Worm (Caenorhabditis elegans) whole organism, L1 larva: Measurements from ENCODE around the gene sru-9.

Source experiments
- C04F5.9 ChIP-seq: sonication (generic microtip); optimal IDR thresholded peaks from 2 replicates; lab custom pipeline; 2016; ENCODE audit warnings: missing genetic modification characterization, missing compliant biosample characterization
- C16A3.4 ChIP-seq: fragments of 150-350 bp; optimal IDR thresholded peaks from 2 replicates; lab custom pipeline; 2014; ENCODE audit warnings: missing biosample characterization, missing genetic modification characterization
- C34B4.2 ChIP-seq: sonication (generic microtip); optimal IDR thresholded peaks from 2 replicates; lab custom pipeline; 2017; ENCODE audit warnings: mild to moderate bottlenecking, missing genetic modification characterization, missing compliant biosample characterization
- F16B12.6 ChIP-seq: fragments of 150-350 bp; optimal IDR thresholded peaks from 2 replicates; lab custom pipeline; 2014; ENCODE audit warnings: missing biosample characterization, missing genetic modification characterization
- aly-2 ChIP-seq: fragments of 150-350 bp; optimal IDR thresholded peaks from 2 replicates; lab custom pipeline; 2014; ENCODE audit warnings: missing biosample characterization, missing genetic modification characterization
- blmp-1 ChIP-seq: fragments of 150-350 bp; optimal IDR thresholded peaks from 2 replicates; lab custom pipeline; 2014; ENCODE audit warnings: missing biosample characterization, missing genetic modification characterization
- ceh-8 ChIP-seq: fragments of 200-800 bp; sonication (Bioruptor generic); optimal IDR thresholded peaks from 2 replicates; lab custom pipeline; 2018; ENCODE audit warnings: mild to moderate bottlenecking, missing genetic modification characterization, moderate library complexity, missing compliant biosample characterization
- ceh-82 ChIP-seq, 3 experiments: fragments of 150-350 bp in 1 of 3; sonication (generic microtip) in 2 of 3; optimal IDR thresholded peaks; 2 replicates each; lab custom pipeline; 2014 to 2017; ENCODE audit warnings: missing biosample characterization in 3 of 3, missing genetic modification characterization in 3 of 3
- ceh-88 ChIP-seq: fragments of 200-800 bp; sonication (Bioruptor generic); IDR thresholded peaks from 2 replicates; pipeline ENCODE4 v1.3.6; 2022; ENCODE audit warnings: missing genetic modification characterization, missing compliant biosample characterization
- ceh-90 ChIP-seq: sonication (generic microtip); optimal IDR thresholded peaks from 2 replicates; lab custom pipeline; 2016; ENCODE audit warnings: missing genetic modification characterization, missing compliant biosample characterization
- egl-13 ChIP-seq: sonication (generic microtip); optimal IDR thresholded peaks from 2 replicates; lab custom pipeline; 2016; ENCODE audit warnings: missing genotype, missing genetic modification reagents, missing genetic modification characterization, missing compliant biosample characterization
- egl-27 ChIP-seq, 2 experiments: fragments of 150-350 bp in 1 of 2; sonication (generic microtip); optimal IDR thresholded peaks; 3 replicates each; lab custom pipeline; 2017 to 2018; ENCODE audit warnings: missing biosample characterization in 2 of 2, missing genetic modification characterization in 2 of 2, missing genetic modification reagents in 2 of 2
- elt-3 ChIP-seq, 6 experiments: fragments of 150-350 bp in 1 of 6; sonication (generic microtip); optimal IDR thresholded peaks; 2 replicates each; lab custom pipeline; 2017 to 2018; ENCODE audit warnings: missing biosample characterization in 6 of 6, missing genetic modification characterization in 6 of 6, inconsistent platforms in 1 of 6
- fkh-4 ChIP-seq: sonication (generic microtip); optimal IDR thresholded peaks from 2 replicates; lab custom pipeline; 2016; ENCODE audit warnings: missing compliant biosample characterization, missing genetic modification characterization, borderline replicate concordance
- fkh-8 ChIP-seq: sonication (generic microtip); optimal IDR thresholded peaks from 2 replicates; lab custom pipeline; 2016; ENCODE audit warnings: mild to moderate bottlenecking, missing genetic modification characterization, missing compliant biosample characterization
- fos-1 ChIP-seq: fragments of 150-350 bp; optimal IDR thresholded peaks from 2 replicates; lab custom pipeline; 2014; ENCODE audit warnings: missing biosample characterization, missing genetic modification characterization
- hlh-4 ChIP-seq: sonication (generic microtip); optimal IDR thresholded peaks from 2 replicates; lab custom pipeline; 2016; ENCODE audit warnings: mild to moderate bottlenecking, missing genetic modification characterization, missing compliant biosample characterization
- hpl-2 ChIP-seq: fragments of 150-350 bp; optimal IDR thresholded peaks from 2 replicates; lab custom pipeline; 2014; ENCODE audit warnings: missing biosample characterization, missing genetic modification reagents, missing genetic modification characterization
- isw-1 ChIP-seq: fragments of 200-800 bp; sonication (Bioruptor generic); IDR thresholded peaks from 2 replicates; pipeline ENCODE4 v1.3.6; 2022; ENCODE audit warnings: missing genetic modification characterization, missing compliant biosample characterization
- jun-1 ChIP-seq: fragments of 150-350 bp; optimal IDR thresholded peaks from 2 replicates; lab custom pipeline; 2014; ENCODE audit warnings: missing biosample characterization, missing genetic modification reagents, missing genetic modification characterization
- lin-39 ChIP-seq: fragments of 150-350 bp; optimal IDR thresholded peaks from 2 replicates; lab custom pipeline; 2014; ENCODE audit warnings: missing biosample characterization, missing genetic modification reagents, missing genetic modification characterization
- lir-3 ChIP-seq: sonication (generic microtip); optimal IDR thresholded peaks from 2 replicates; lab custom pipeline; 2016; ENCODE audit warnings: mild to moderate bottlenecking, missing genetic modification characterization, moderate library complexity, missing compliant biosample characterization; ENCODE audit not compliant: poor library complexity
- mep-1 ChIP-seq: fragments of 150-350 bp; optimal IDR thresholded peaks from 2 replicates; lab custom pipeline; 2014; ENCODE audit warnings: missing biosample characterization, missing genetic modification characterization
- nhr-12 ChIP-seq: sonication (generic microtip); optimal IDR thresholded peaks from 2 replicates; lab custom pipeline; 2017; ENCODE audit warnings: missing biosample characterization, missing genetic modification characterization
- nhr-19 ChIP-seq: fragments of 200-800 bp; sonication (Bioruptor generic); conservative IDR thresholded peaks from 2 replicates; pipeline ENCODE4 v1.3.6; 2022; ENCODE audit warnings: missing genetic modification characterization, missing compliant biosample characterization
- nhr-237 ChIP-seq: fragments of 150-350 bp; optimal IDR thresholded peaks from 2 replicates; lab custom pipeline; 2014; ENCODE audit warnings: missing biosample characterization, missing genetic modification characterization
- nhr-28 ChIP-seq: fragments of 150-350 bp; optimal IDR thresholded peaks from 2 replicates; lab custom pipeline; 2014; ENCODE audit warnings: missing biosample characterization, missing genetic modification characterization
- nhr-47 ChIP-seq: sonication (generic microtip); optimal IDR thresholded peaks from 2 replicates; lab custom pipeline; 2016; ENCODE audit warnings: mild to moderate bottlenecking, missing genetic modification characterization, moderate library complexity, missing compliant biosample characterization
- nhr-76 ChIP-seq: sonication (generic microtip); optimal IDR thresholded peaks from 2 replicates; lab custom pipeline; 2017; ENCODE audit warnings: missing biosample characterization, missing genetic modification characterization
- nhr-77 ChIP-seq: fragments of 150-350 bp; optimal IDR thresholded peaks from 2 replicates; lab custom pipeline; 2014; ENCODE audit warnings: missing biosample characterization, missing genetic modification characterization
- pag-3 ChIP-seq: sonication (generic microtip); optimal IDR thresholded peaks from 2 replicates; lab custom pipeline; 2017; ENCODE audit warnings: missing genetic modification characterization, mild to moderate bottlenecking, missing compliant biosample characterization, antibody characterized with exemption, borderline replicate concordance; ENCODE audit not compliant: insufficient read depth
- pax-3 ChIP-seq: fragments of 200-800 bp; sonication (Bioruptor generic); optimal IDR thresholded peaks from 2 replicates; lab custom pipeline; 2018; ENCODE audit warnings: mild to moderate bottlenecking, missing genetic modification characterization, moderate library complexity, missing compliant biosample characterization
- skn-1 ChIP-seq: fragments of 150-350 bp; optimal IDR thresholded peaks from 2 replicates; lab custom pipeline; 2014; ENCODE audit warnings: missing biosample characterization, missing genetic modification characterization
- sptf-1 ChIP-seq: fragments of 150-350 bp; optimal IDR thresholded peaks from 2 replicates; lab custom pipeline; 2014; ENCODE audit warnings: missing biosample characterization, missing genetic modification characterization
- tlp-1 ChIP-seq: fragments of 150-350 bp; optimal IDR thresholded peaks from 2 replicates; lab custom pipeline; 2014; ENCODE audit warnings: missing biosample characterization, missing genetic modification characterization
- unc-130 ChIP-seq: fragments of 150-350 bp; optimal IDR thresholded peaks from 2 replicates; lab custom pipeline; 2017; ENCODE audit warnings: missing biosample characterization, missing genetic modification characterization, inconsistent platforms
- unc-98 ChIP-seq: fragments of 200-800 bp; sonication (Bioruptor generic); IDR thresholded peaks from 2 replicates; pipeline ENCODE4 v1.3.6; 2022; ENCODE audit warnings: missing genetic modification characterization, missing compliant biosample characterization
- vab-15 ChIP-seq: sonication (generic microtip); optimal IDR thresholded peaks from 2 replicates; lab custom pipeline; 2017; ENCODE audit warnings: missing genotype, mild to moderate bottlenecking, missing genetic modification characterization, missing compliant biosample characterization
- xbp-1 ChIP-seq: sonication (generic microtip); optimal IDR thresholded peaks from 2 replicates; lab custom pipeline; 2016; ENCODE audit warnings: missing genetic modification characterization, missing compliant biosample characterization
- ztf-11 ChIP-seq, 2 experiments: sonication (generic microtip); optimal IDR thresholded peaks; 2 replicates each; lab custom pipeline; 2016 to 2017; ENCODE audit warnings: missing genetic modification characterization in 2 of 2, missing biosample characterization in 1 of 2, missing compliant biosample characterization in 1 of 2
- ztf-4 ChIP-seq: fragments of 150-350 bp; optimal IDR thresholded peaks from 2 replicates; lab custom pipeline; 2014; ENCODE audit warnings: missing biosample characterization, missing genetic modification characterization

Gene sru-9

ce11 chrIV:13584646-13585045, 4.1 kb upstream of the sru-9 start, which contains the start of gene sru-11:
Gene sru-11, plus strand, starts transcription at chrIV:13584946.
- TF ChIP-seq nhr-77 (no peak), ceh-88 (GFP tag; lab: Robert Waterston, UW) (no peak), unc-130 (tag; lab: Kevin White, UChicago) (no peak), egl-27 (tag; optimal IDR thresholded peaks at IDR 0.05; lab: Kevin White, UChicago) (no peak), isw-1 (no peak), skn-1 (no peak), F16B12.6 (tag; lab: Kevin White, UChicago) (no peak), nhr-12 (no peak), fkh-8 (tag; lab: Kevin White, UChicago) (no peak), unc-98 (GFP tag; lab: Robert Waterston, UW) (no peak), jun-1 (tag; lab: Kevin White, UChicago) (no peak), lir-3 (no peak), C34B4.2 (no peak), hlh-4 (no peak), fos-1 (tag; lab: Kevin White, UChicago) (no peak)
- TF ChIP-seq, all 84 proteins: peak for 0

ce11 chrIV:13587175-13587574, 1.6 kb upstream of the sru-9 start, which contains the start of gene Y45F10B.12:
Gene Y45F10B.12, plus strand, starts transcription at chrIV:13587475.
- no peak for TF ChIP-seq pag-3 (tag; lab: Kevin White, UChicago)
- no peak for TF ChIP-seq C16A3.4 (tag; lab: Kevin White, UChicago)
- TF ChIP-seq ceh-90 = no peak
- TF ChIP-seq nhr-19 = no peak
- TF ChIP-seq sptf-1 = no peak
- no peak for TF ChIP-seq egl-13 (tag; lab: Kevin White, UChicago)
- TF ChIP-seq C04F5.9 (tag; lab: Kevin White, UChicago) = no peak
- no peak for TF ChIP-seq mep-1
- TF ChIP-seq blmp-1 (tag; lab: Kevin White, UChicago) = no peak
- no peak for TF ChIP-seq fkh-4

ce11 chrIV:13591645-13592044, 2.9 kb downstream of the sru-9 start, which contains the start of gene tsp-5:
Gene tsp-5, minus strand, starts transcription at chrIV:13591745.
- TF ChIP-seq lin-39 (tag; lab: Kevin White, UChicago) (no peak), nhr-76 (tag; lab: Kevin White, UChicago) (no peak), sptf-1 (no peak), pax-3 (tag; lab: Kevin White, UChicago) (no peak), nhr-47 (tag; lab: Kevin White, UChicago) (no peak), C16A3.4 (tag; lab: Kevin White, UChicago) (no peak), ztf-11 (tag; optimal IDR thresholded peaks at IDR 0.05; lab: Kevin White, UChicago) (no peak), ztf-4 (tag; lab: Kevin White, UChicago) (no peak), nhr-28 (tag; lab: Kevin White, UChicago) (no peak), tlp-1 (tag; lab: Kevin White, UChicago) (no peak), hpl-2 (GFP tag; lab: Kevin White, UChicago) (no peak), ceh-82 (tag; optimal IDR thresholded peaks at IDR 0.05; lab: Kevin White, UChicago) (no peak), unc-98 (GFP tag; lab: Robert Waterston, UW) (no peak), nhr-237 (no peak)

ce11 chrIV:13593351-13593750, 4.6 kb downstream of the sru-9 start, which contains the start of gene Y45F10B.3:
Gene Y45F10B.3, plus strand, starts transcription at chrIV:13593651.
- TF ChIP-seq isw-1 (no peak), elt-3 (tag; optimal IDR thresholded peaks at IDR 0.05; lab: Kevin White, UChicago) (no peak), tlp-1 (tag; lab: Kevin White, UChicago) (no peak), xbp-1 (no peak), fkh-8 (tag; lab: Kevin White, UChicago) (no peak), aly-2 (tag; lab: Kevin White, UChicago) (no peak), vab-15 (no peak), egl-27 (tag; optimal IDR thresholded peaks at IDR 0.05; lab: Kevin White, UChicago) (no peak), ceh-82 (tag; optimal IDR thresholded peaks at IDR 0.05; lab: Kevin White, UChicago) (no peak), ceh-8 (no peak)
